Worm (Caenorhabditis elegans): ENCODE measurements around the gene col-146.

ce11 chrV:9630944-9631343 lies 1.2 kb downstream of the col-146 start, which contains the start of gene T06E4.5:
- no peak for TF ChIP-seq flt-1 (GFP tag; IDR thresholded peaks at IDR 0.05)
- no peak for TF ChIP-seq sea-1 (GFP tag; conservative IDR thresholded peaks at IDR 0.05)
- no peak for TF ChIP-seq F13C5.2 (tag; optimal IDR thresholded peaks at IDR 0.05)
- TF ChIP-seq ets-7 (tag; optimal IDR thresholded peaks at IDR 0.05), result no peak
- TF ChIP-seq ama-1 (optimal IDR thresholded peaks at IDR 0.05), result no peak
- TF ChIP-seq hmbx-1 (tag; optimal IDR thresholded peaks at IDR 0.05), result no peak
- TF ChIP-seq ceh-36 (tag; optimal IDR thresholded peaks at IDR 0.05), result no peak
- TF ChIP-seq tbx-37 (GFP tag; conservative IDR thresholded peaks at IDR 0.05), result no peak
- TF ChIP-seq ceh-13 (GFP tag; optimal IDR thresholded peaks at IDR 0.05), result no peak
- TF ChIP-seq B0310.2 (tag; optimal IDR thresholded peaks at IDR 0.05), result no peak
- TF ChIP-seq tra-4 (tag; optimal IDR thresholded peaks at IDR 0.05), result no peak
- no peak for TF ChIP-seq pes-1 (GFP tag; IDR thresholded peaks at IDR 0.05)
- no peak for TF ChIP-seq hmg-4 (GFP tag; optimal IDR thresholded peaks at IDR 0.05)
- TF ChIP-seq scrt-1 (GFP tag; IDR thresholded peaks at IDR 0.05), result no peak

All from whole organism, early embryonic.